Fruit fly (Drosophila melanogaster): ENCODE data around the gene CG2975.
A peak's percentile ranks its signal among the peaks of the same experiment; 100 is the strongest.

Gene CG2975

dm6 chr2L:2885503-2886225 lies 45.7 kb downstream of the CG2975 start, which contains the start of the genes NTPase and lilli (continued):
- TF ChIP-seq ase (GFP tag; IDR thresholded peaks at IDR 0.05) (peak; percentile 52; the same call in 2 of the 3 replicates), CG2889 (GFP tag; IDR thresholded peaks at IDR 0.05) (0 out of 3 replicates have a peak, but pooled peaks have one; percentile 29), Dbx (GFP tag; IDR thresholded peaks at IDR 0.05) (peak; percentile 76), lmd (GFP tag; IDR thresholded peaks at IDR 0.05) (peak; percentile 40; the same call in 1 of the 2 replicates), CG9609 (GFP tag; optimal IDR thresholded peaks at IDR 0.05) (peak; percentile 76), HHEX (GFP tag; optimal IDR thresholded peaks at IDR 0.05) (peak; percentile 40), Jarid2 (GFP tag; optimal IDR thresholded peaks at IDR 0.05) (peak; percentile 19), MESR4 (GFP tag; optimal IDR thresholded peaks at IDR 0.05) (peak; percentile 86), fd64A (GFP tag; optimal IDR thresholded peaks at IDR 0.05) (no peak), CG12155 (GFP tag; optimal IDR thresholded peaks at IDR 0.05) (peak; percentile 66), pan (optimal IDR thresholded peaks at IDR 0.05) (no peak), pan (GFP tag; optimal IDR thresholded peaks at IDR 0.05 in 1 of 2, IDR thresholded peaks at IDR 0.05 in 1 of 2) (peak in 1 of 2 experiments; percentile 51), CG17802 (tag; optimal IDR thresholded peaks at IDR 0.05) (peak; percentile 39), Ets97D (GFP tag; optimal IDR thresholded peaks at IDR 0.05) (peak; percentile 48), insv (GFP tag; optimal IDR thresholded peaks at IDR 0.05) (no peak), sima (GFP tag; optimal IDR thresholded peaks at IDR 0.05) (no peak), CG15269 (tag; optimal IDR thresholded peaks at IDR 0.05) (no peak), bowl (GFP tag; IDR thresholded peaks at IDR 0.05) (no peak), Oli (tag; optimal IDR thresholded peaks at IDR 0.05) (no peak), CG17385 (GFP tag; optimal IDR thresholded peaks at IDR 0.05) (no peak), Dad (GFP tag; optimal IDR thresholded peaks at IDR 0.05) (peak; percentile 75), CG13287 (GFP tag; IDR thresholded peaks at IDR 0.05; ENCODE audit: partially characterized antibody) (peak; percentile 92), kni (GFP tag; optimal IDR thresholded peaks at IDR 0.05) (no peak), lilli (GFP tag; optimal IDR thresholded peaks at IDR 0.05) (peak; percentile 95), Nf-YA (GFP tag; IDR thresholded peaks at IDR 0.05) (no peak), schlank (tag; optimal IDR thresholded peaks at IDR 0.05) (peak; percentile 17), CG11093 (GFP tag; IDR thresholded peaks at IDR 0.05) (no peak), NC2β (GFP tag; optimal IDR thresholded peaks at IDR 0.05) (peak; percentile 51), CHES-1-like (GFP tag; optimal IDR thresholded peaks at IDR 0.05) (peak; percentile 58), ATbp (GFP tag; optimal IDR thresholded peaks at IDR 0.05) (no peak), CG30020 (tag; optimal IDR thresholded peaks at IDR 0.05) (no peak), Vsx1 (GFP tag; optimal IDR thresholded peaks at IDR 0.05) (no peak), CG18619 (GFP tag; optimal IDR thresholded peaks at IDR 0.05) (no peak), pita (GFP tag; optimal IDR thresholded peaks at IDR 0.05) (no peak), sd (tag; optimal IDR thresholded peaks at IDR 0.05) (peak; percentile 39), pfk (GFP tag; optimal IDR thresholded peaks at IDR 0.05) (no peak), CG11398 (GFP tag; optimal IDR thresholded peaks at IDR 0.05) (peak; percentile 19), CrebB (tag; optimal IDR thresholded peaks at IDR 0.05) (no peak), toy (GFP tag; IDR thresholded peaks at IDR 0.05) (no peak), CG8281 (tag; optimal IDR thresholded peaks at IDR 0.05) (no peak), CG12071 (GFP tag; optimal IDR thresholded peaks at IDR 0.05) (no peak), repo (GFP tag; optimal IDR thresholded peaks at IDR 0.05) (peak; percentile 64), CoRest (tag; optimal IDR thresholded peaks at IDR 0.05) (peak; percentile 18), org-1 (GFP tag; optimal IDR thresholded peaks at IDR 0.05) (no peak), hkb (optimal IDR thresholded peaks at IDR 0.05) (no peak), hkb (GFP tag; IDR thresholded peaks at IDR 0.05) (peak; percentile 50; the same call in 1 of the 2 replicates), CG4404 (GFP tag; IDR thresholded peaks at IDR 0.05) (peak; percentile 31; the same call in 1 of the 2 replicates), Xbp1 (GFP tag; optimal IDR thresholded peaks at IDR 0.05) (peak; percentile 78), CG10543 (GFP tag; optimal IDR thresholded peaks at IDR 0.05) (no peak), CG9437 (GFP tag; optimal IDR thresholded peaks at IDR 0.05) (peak; percentile 44)

Data from whole organism, embryonic.